Worm (Caenorhabditis elegans): Measurements from ENCODE around the gene C49H3.3.

DNA sequence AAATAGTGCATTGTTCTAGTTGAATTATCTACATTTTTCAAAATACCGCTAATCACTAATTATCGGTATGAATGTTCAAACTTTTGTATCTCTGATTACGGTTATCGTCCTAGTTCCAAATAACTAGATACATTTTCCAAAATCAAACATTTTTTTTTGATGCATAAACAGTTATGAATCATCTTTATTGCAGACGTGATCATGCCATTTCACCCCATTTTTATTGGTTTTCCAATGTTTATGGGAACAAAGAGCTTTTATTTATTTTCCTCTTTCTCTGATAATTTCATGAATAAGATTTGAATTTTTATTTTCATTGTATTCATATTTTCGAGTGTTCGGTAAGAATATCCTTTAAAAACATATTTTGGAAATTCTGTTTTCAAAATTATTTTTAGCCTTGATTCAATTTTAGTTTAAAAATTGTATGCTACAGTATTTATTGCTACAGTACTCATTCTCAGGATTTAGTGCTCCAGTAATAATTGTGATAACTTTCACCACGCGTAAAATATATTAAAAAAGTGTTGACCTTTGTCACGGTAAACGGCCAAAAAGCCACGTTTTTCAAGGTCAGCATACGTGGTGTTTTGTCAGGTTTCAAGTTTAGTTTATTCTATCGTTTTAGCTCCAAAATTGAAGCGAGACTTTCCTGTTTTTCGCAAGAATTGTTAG is 32.6 kb downstream of the C49H3.3 start, which contains the start of gene csr-1:
- TF ChIP-seq unc-55 (GFP tag; optimal IDR thresholded peaks at IDR 0.05) (no peak), R02D3.7 (tag; optimal IDR thresholded peaks at IDR 0.05) (no peak)
